Worm (Caenorhabditis elegans) whole organism, L4 larva: ENCODE measurements around the gene srx-12.
A peak's percentile ranks its signal among the peaks of the same experiment; 100 is the strongest.

Experiments used
- D1046.2 ChIP-seq: fragments of 200-800 bp; sonication (Bioruptor generic); IDR thresholded peaks from 2 replicates; pipeline ENCODE4 v1.3.6; 2022; ENCODE audit warnings: missing genetic modification characterization, missing compliant biosample characterization
- F10B5.3 ChIP-seq: sonication (generic microtip); optimal IDR thresholded peaks from 2 replicates; lab custom pipeline; 2016; ENCODE audit warnings: mild to moderate bottlenecking, missing genetic modification characterization, missing compliant biosample characterization
- F37D6.2 ChIP-seq: sonication (generic microtip); optimal IDR thresholded peaks from 2 replicates; lab custom pipeline; 2016; ENCODE audit warnings: mild to moderate bottlenecking, missing genetic modification characterization, missing compliant biosample characterization
- F49E8.2 ChIP-seq: sonication (generic microtip); optimal IDR thresholded peaks from 2 replicates; lab custom pipeline; 2016; ENCODE audit warnings: missing compliant biosample characterization, mild to moderate bottlenecking, missing genetic modification characterization, borderline replicate concordance
- Y48G9A.11 ChIP-seq: fragments of 200-800 bp; sonication (Bioruptor generic); IDR thresholded peaks from 2 replicates; pipeline ENCODE4 v1.3.6; 2022; ENCODE audit warnings: missing genetic modification reagents, missing genetic modification characterization, missing compliant biosample characterization
- Y5F2A.4 ChIP-seq: fragments of 200-800 bp; sonication (Bioruptor generic); optimal IDR thresholded peaks from 2 replicates; lab custom pipeline; 2018; ENCODE audit warnings: mild to moderate bottlenecking, missing genetic modification characterization, missing compliant biosample characterization
- ZK546.5 ChIP-seq, 2 experiments: sonication (generic microtip); optimal IDR thresholded peaks; 2 replicates each; lab custom pipeline; 2017; ENCODE audit warnings: missing biosample characterization in 2 of 2, missing genetic modification characterization in 2 of 2
- aly-2 ChIP-seq: sonication (generic microtip); optimal IDR thresholded peaks from 2 replicates; lab custom pipeline; 2018; ENCODE audit warnings: missing biosample characterization, missing genetic modification characterization
- arid-1 ChIP-seq: fragments of 200-800 bp; sonication (Bioruptor generic); conservative IDR thresholded peaks from 2 replicates; pipeline ENCODE4 v1.3.6; 2022; ENCODE audit warnings: missing genetic modification reagents, missing genetic modification characterization, missing compliant biosample characterization
- attf-4 ChIP-seq: sonication (generic microtip); optimal IDR thresholded peaks from 3 replicates; lab custom pipeline; 2017; ENCODE audit warnings: missing biosample characterization, missing genetic modification characterization
- ceh-32 ChIP-seq: sonication (generic microtip); optimal IDR thresholded peaks from 2 replicates; lab custom pipeline; 2016; ENCODE audit warnings: mild to moderate bottlenecking, missing genetic modification characterization, missing compliant biosample characterization; ENCODE audit not compliant: poor library complexity
- ces-1 ChIP-seq: fragments of 150-350 bp; sonication (generic microtip); optimal IDR thresholded peaks from 4 replicates; lab custom pipeline; 2014; ENCODE audit warnings: missing biosample characterization, missing genetic modification reagents, missing genetic modification characterization
- daf-16 ChIP-seq, 3 experiments: sonication (generic microtip); optimal IDR thresholded peaks; 2 replicates each; lab custom pipeline; 2016 to 2017; ENCODE audit warnings: missing genetic modification characterization in 3 of 3, missing genetic modification reagents in 3 of 3, mild to moderate bottlenecking in 2 of 3, missing compliant biosample characterization in 2 of 3, missing biosample characterization in 1 of 3, moderate library complexity in 1 of 3
- daf-19 ChIP-seq: fragments of 200-800 bp; sonication (Bioruptor generic); conservative IDR thresholded peaks from 2 replicates; pipeline ENCODE4 v1.3.6; 2022; ENCODE audit warnings: missing genetic modification characterization, missing compliant biosample characterization
- daf-8 ChIP-seq: fragments of 200-800 bp; sonication (Bioruptor generic); IDR thresholded peaks from 2 replicates; pipeline ENCODE4 v1.3.6; 2022; ENCODE audit warnings: missing genetic modification characterization, missing compliant biosample characterization
- dmd-8 ChIP-seq: fragments of 200-800 bp; sonication (Bioruptor generic); IDR thresholded peaks from 2 replicates; pipeline ENCODE4 v1.3.6; 2022; ENCODE audit warnings: missing genetic modification characterization, missing compliant biosample characterization
- egl-43 ChIP-seq: fragments of 200-800 bp; sonication (Bioruptor generic); IDR thresholded peaks from 2 replicates; pipeline ENCODE4 v1.3.6; 2022; ENCODE audit warnings: missing genetic modification reagents, missing genetic modification characterization, missing compliant biosample characterization
- gei-8 ChIP-seq: fragments of 200-800 bp; sonication (Bioruptor generic); optimal IDR thresholded peaks from 2 replicates; lab custom pipeline; 2018; ENCODE audit warnings: mild to moderate bottlenecking, missing genetic modification characterization, missing compliant biosample characterization
- hlh-30 ChIP-seq: sonication (generic microtip); optimal IDR thresholded peaks from 2 replicates; lab custom pipeline; 2017; ENCODE audit warnings: antibody characterized with exemption, mild to moderate bottlenecking, missing genetic modification characterization, missing compliant biosample characterization; ENCODE audit not compliant: insufficient read depth
- lin-13 ChIP-seq: fragments of 150-350 bp; optimal IDR thresholded peaks from 2 replicates; lab custom pipeline; 2014; ENCODE audit warnings: missing biosample characterization, missing genetic modification reagents, missing genetic modification characterization
- lin-15B ChIP-seq: fragments of 150-350 bp; sonication (generic microtip); optimal IDR thresholded peaks from 3 replicates; lab custom pipeline; 2014; ENCODE audit warnings: missing biosample characterization, missing genetic modification characterization
- lin-38 ChIP-seq: fragments of 200-800 bp; sonication (Bioruptor generic); IDR thresholded peaks from 2 replicates; pipeline ENCODE4 v1.3.6; 2022; ENCODE audit warnings: missing genetic modification reagents, missing genetic modification characterization, missing compliant biosample characterization
- lir-3 ChIP-seq: sonication (generic microtip); optimal IDR thresholded peaks from 2 replicates; lab custom pipeline; 2016; ENCODE audit warnings: mild to moderate bottlenecking, missing genetic modification characterization, missing compliant biosample characterization
- mdl-1 ChIP-seq, 2 experiments: fragments of 150-350 bp in 1 of 2; sonication (generic microtip) in 1 of 2; optimal IDR thresholded peaks; 2 replicates each; lab custom pipeline; 2014 to 2017; ENCODE audit warnings: missing biosample characterization in 2 of 2, missing genetic modification characterization in 2 of 2
- nhr-10 ChIP-seq: fragments of 150-350 bp; optimal IDR thresholded peaks from 2 replicates; lab custom pipeline; 2014; ENCODE audit warnings: missing biosample characterization, missing genetic modification characterization
- nhr-102 ChIP-seq: sonication (generic microtip); optimal IDR thresholded peaks from 2 replicates; lab custom pipeline; 2016; ENCODE audit warnings: mild to moderate bottlenecking, missing genetic modification characterization, moderate library complexity, missing compliant biosample characterization
- nhr-11 ChIP-seq: fragments of 150-350 bp; optimal IDR thresholded peaks from 2 replicates; lab custom pipeline; 2014; ENCODE audit warnings: missing biosample characterization, missing genetic modification characterization
- nhr-111 ChIP-seq: fragments of 200-800 bp; sonication (Bioruptor generic); optimal IDR thresholded peaks from 2 replicates; lab custom pipeline; 2018; ENCODE audit warnings: mild to moderate bottlenecking, missing genetic modification characterization, missing compliant biosample characterization
- nhr-48 ChIP-seq: sonication (generic microtip); optimal IDR thresholded peaks from 2 replicates; lab custom pipeline; 2016; ENCODE audit warnings: mild to moderate bottlenecking, missing genetic modification characterization, missing compliant biosample characterization
- nhr-77 ChIP-seq: fragments of 150-350 bp; optimal IDR thresholded peaks from 2 replicates; lab custom pipeline; 2014; ENCODE audit warnings: missing biosample characterization, missing genetic modification characterization
- pha-4 ChIP-seq, 2 experiments: fragments of 150-350 bp in 1 of 2; fragments of 200-800 bp in 1 of 2; sonication (Bioruptor generic) in 1 of 2; IDR thresholded peaks in 1 of 2; optimal IDR thresholded peaks in 1 of 2; 2 replicates each; pipeline versions ENCODE4 v1.3.6 to Lab custom; 2014 to 2022; ENCODE audit warnings: missing genetic modification characterization in 2 of 2, missing genetic modification reagents in 2 of 2, missing biosample characterization in 1 of 2, missing compliant biosample characterization in 1 of 2
- pqm-1 ChIP-seq: sonication (generic microtip); optimal IDR thresholded peaks from 2 replicates; lab custom pipeline; 2017; ENCODE audit warnings: missing biosample characterization, missing genetic modification characterization
- rbr-2 ChIP-seq: sonication (generic microtip); optimal IDR thresholded peaks from 2 replicates; lab custom pipeline; 2016; ENCODE audit warnings: missing genotype, missing genetic modification characterization, missing compliant biosample characterization
- saeg-2 ChIP-seq: fragments of 200-800 bp; sonication (Bioruptor generic); IDR thresholded peaks from 2 replicates; pipeline ENCODE4 v1.3.6; 2022; ENCODE audit warnings: missing genetic modification reagents, missing genetic modification characterization, missing compliant biosample characterization
- set-16 ChIP-seq: fragments of 200-800 bp; sonication (Bioruptor generic); IDR thresholded peaks from 2 replicates; pipeline ENCODE4 v1.3.6; 2022; ENCODE audit warnings: missing genetic modification reagents, missing genetic modification characterization, missing compliant biosample characterization
- skn-1 ChIP-seq: fragments of 150-350 bp; optimal IDR thresholded peaks from 2 replicates; lab custom pipeline; 2014; ENCODE audit warnings: missing biosample characterization, missing genetic modification characterization
- snpc-1.2 ChIP-seq: fragments of 200-800 bp; sonication (Bioruptor generic); IDR thresholded peaks from 2 replicates; pipeline ENCODE4 v1.3.6; 2022; ENCODE audit warnings: missing genetic modification reagents, missing genetic modification characterization, missing compliant biosample characterization
- snpc-4 ChIP-seq: fragments of 150-350 bp; optimal IDR thresholded peaks from 2 replicates; lab custom pipeline; 2014; ENCODE audit warnings: missing biosample characterization, missing genetic modification characterization
- spr-1 ChIP-seq: sonication (generic microtip); optimal IDR thresholded peaks from 2 replicates; lab custom pipeline; 2016; ENCODE audit warnings: mild to moderate bottlenecking, missing genetic modification characterization, missing compliant biosample characterization
- unc-39 ChIP-seq: sonication (generic microtip); optimal IDR thresholded peaks from 2 replicates; lab custom pipeline; 2017; ENCODE audit warnings: missing biosample characterization, missing genetic modification characterization
- unc-62 ChIP-seq, 3 experiments: fragments of 150-350 bp in 1 of 3; sonication (generic microtip); optimal IDR thresholded peaks in 2 of 3; peaks in 1 of 3; 1 replicate in 1 of 3; 2 replicates in 2 of 3; lab custom pipeline; 2014 to 2017; ENCODE audit warnings: missing biosample characterization in 3 of 3, missing genetic modification characterization in 3 of 3, missing genetic modification reagents in 3 of 3, missing genotype in 1 of 3
- zag-1 ChIP-seq: fragments of 150-350 bp; optimal IDR thresholded peaks from 2 replicates; lab custom pipeline; 2014; ENCODE audit warnings: missing biosample characterization, missing genetic modification characterization
- zip-2 ChIP-seq: fragments of 150-350 bp; optimal IDR thresholded peaks from 2 replicates; lab custom pipeline; 2014; ENCODE audit warnings: missing biosample characterization, missing genetic modification characterization
- ztf-7 ChIP-seq: fragments of 150-350 bp; optimal IDR thresholded peaks from 2 replicates; lab custom pipeline; 2014; ENCODE audit warnings: missing biosample characterization, missing genetic modification characterization

Gene srx-12

ce11 chrIV:1015430-1015829 is 30.4 kb upstream of the srx-12 start:
- peak in 1 of 2 experiments; percentile 94 for TF ChIP-seq unc-62 (GFP tag; optimal IDR thresholded peaks at IDR 0.05 in 1 of 2; lab: Kevin White, UChicago)
- TF ChIP-seq unc-62 (tag; optimal IDR thresholded peaks at IDR 0.05; lab: Kevin White, UChicago), result no peak
- no peak for TF ChIP-seq mdl-1 (tag; optimal IDR thresholded peaks at IDR 0.05; lab: Kevin White, UChicago)
- TF ChIP-seq, all 104 proteins: peak for 1

- TF ChIP-seq egl-43 (GFP tag; lab: Robert Waterston, UW) (0 out of 2 replicates have a peak, but pooled peaks have one; percentile 44), lin-38 (GFP tag; lab: Robert Waterston, UW) (peak; percentile 50), F49E8.2 (tag; lab: Kevin White, UChicago) (no peak), lir-3 (tag; lab: Kevin White, UChicago) (no peak), nhr-48 (tag; lab: Kevin White, UChicago) (no peak), F37D6.2 (no peak), snpc-1.2 (GFP tag; lab: Robert Waterston, UW) (no peak), nhr-102 (no peak), D1046.2 (GFP tag; lab: Robert Waterston, UW) (0 out of 2 replicates have a peak, but pooled peaks have one; percentile 61), pqm-1 (no peak), daf-19 (GFP tag; lab: Robert Waterston, UW) (no peak), F10B5.3 (tag; lab: Kevin White, UChicago) (no peak), set-16 (GFP tag; lab: Robert Waterston, UW) (peak; percentile 19; the same call in 1 of the 2 replicates), Y5F2A.4 (no peak), daf-16 (GFP tag; optimal IDR thresholded peaks at IDR 0.05; lab: Kevin White, UChicago) (no peak), daf-16 (tag; optimal IDR thresholded peaks at IDR 0.05; lab: Kevin White, UChicago) (no peak), nhr-111 (GFP tag; lab: Kevin White, UChicago) (no peak), nhr-10 (tag; lab: Kevin White, UChicago) (no peak), spr-1 (tag; lab: Kevin White, UChicago) (no peak), skn-1 (tag; lab: Kevin White, UChicago) (no peak), rbr-2 (tag; lab: Kevin White, UChicago) (no peak), saeg-2 (no peak), unc-39 (no peak), lin-15B (tag; lab: Kevin White, UChicago) (no peak), Y48G9A.11 (GFP tag; lab: Robert Waterston, UW) (no peak), snpc-4 (tag; lab: Kevin White, UChicago) (no peak), daf-8 (GFP tag; lab: Robert Waterston, UW) (no peak), nhr-77 (tag; lab: Kevin White, UChicago) (no peak), lin-13 (no peak)
Measured at ce11 chrIV:1019801-1020200, 26.0 kb upstream of the srx-12 start.

- TF ChIP-seq nhr-11 (tag; lab: Kevin White, UChicago), result no peak
- TF ChIP-seq unc-39, result no peak
- no peak for TF ChIP-seq aly-2
- TF ChIP-seq gei-8, result no peak
- TF ChIP-seq pha-4 (GFP tag; IDR thresholded peaks at IDR 0.05; lab: Robert Waterston, UW), result no peak
- TF ChIP-seq pha-4 (tag; optimal IDR thresholded peaks at IDR 0.05; lab: Kevin White, UChicago), result no peak
- no peak for TF ChIP-seq F37D6.2
- TF ChIP-seq zag-1, result no peak
- TF ChIP-seq daf-16 (GFP tag; optimal IDR thresholded peaks at IDR 0.05; lab: Kevin White, UChicago), result no peak
- no peak for TF ChIP-seq daf-16 (tag; optimal IDR thresholded peaks at IDR 0.05; lab: Kevin White, UChicago)
- TF ChIP-seq zip-2 (tag; lab: Kevin White, UChicago), result no peak
- no peak for TF ChIP-seq attf-4 (tag; lab: Kevin White, UChicago)
- TF ChIP-seq arid-1 (GFP tag; lab: Robert Waterston, UW), result no peak
- TF ChIP-seq ceh-32 (tag; lab: Kevin White, UChicago), result no peak
- TF ChIP-seq hlh-30 (tag; lab: Kevin White, UChicago), result no peak
- no peak for TF ChIP-seq dmd-8 (GFP tag; lab: Robert Waterston, UW)
- no peak for TF ChIP-seq ztf-7 (tag; lab: Kevin White, UChicago)
- TF ChIP-seq ces-1, result no peak
- TF ChIP-seq saeg-2, result no peak
- TF ChIP-seq ZK546.5 (tag; optimal IDR thresholded peaks at IDR 0.05; lab: Kevin White, UChicago), result no peak
- TF ChIP-seq, all 104 proteins: peak for 0
Measured at ce11 chrIV:1029939-1030338, 15.8 kb upstream of the srx-12 start, which contains the start of gene abhd-14. Gene abhd-14, minus strand, starts transcription at chrIV:1030039.
